Worm (Caenorhabditis elegans): ENCODE measurements around the gene M04D8.7.

M04D8.7 gene

DNA sequence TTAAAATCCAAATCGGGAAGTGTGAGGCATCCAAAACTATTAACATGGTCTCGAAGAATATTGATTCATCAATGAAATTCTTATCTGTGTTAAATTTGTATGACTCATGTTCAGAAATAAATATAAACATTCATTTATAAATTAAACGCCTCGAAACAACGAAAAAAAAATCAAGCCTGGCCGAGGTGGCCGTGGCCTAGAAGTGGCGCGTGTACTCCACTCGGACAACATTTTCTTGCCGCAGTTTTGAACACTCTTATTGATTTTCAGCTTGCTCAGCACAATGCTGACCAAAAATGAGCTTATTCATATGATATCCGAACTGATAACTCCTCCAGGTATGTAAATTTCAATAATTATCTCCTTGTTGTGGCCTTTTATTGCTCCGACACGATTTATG is 26.9 kb downstream of the M04D8.7 start, which contains the start of gene ekl-6 (continued):
- TF ChIP-seq lin-40 (tag; optimal IDR thresholded peaks at IDR 0.05), result no peak
- no peak for TF ChIP-seq tlf-1 (GFP tag; optimal IDR thresholded peaks at IDR 0.05)
- peak; percentile 89 for TF ChIP-seq ZK185.1 (tag; optimal IDR thresholded peaks at IDR 0.05; ENCODE audit: poor library complexity, severe bottlenecking)
- TF ChIP-seq T26A5.8 (tag; optimal IDR thresholded peaks at IDR 0.05), result no peak
- TF ChIP-seq nfya-1 (tag; optimal IDR thresholded peaks at IDR 0.05; ENCODE audit: borderline replicate concordance, insufficient read depth), result no peak
- TF ChIP-seq dpff-1 (tag; optimal IDR thresholded peaks at IDR 0.05), result no peak
- TF ChIP-seq akir-1 (GFP tag; optimal IDR thresholded peaks at IDR 0.05), result no peak
- no peak for TF ChIP-seq F39B2.1 (GFP tag; IDR thresholded peaks at IDR 0.05)
- 0 out of 2 replicates have a peak, but pooled peaks have one; percentile 29 for TF ChIP-seq bed-2 (GFP tag; IDR thresholded peaks at IDR 0.05)
- no peak for TF ChIP-seq ceh-79 (tag; optimal IDR thresholded peaks at IDR 0.05)
- no peak for TF ChIP-seq F49E8.2 (tag; optimal IDR thresholded peaks at IDR 0.05; ENCODE audit: insufficient read depth)
- no peak for TF ChIP-seq hsf-1 (GFP tag; IDR thresholded peaks at IDR 0.05)
- peak in 1 of 2 experiments; percentile 41 for TF ChIP-seq let-607 (tag; optimal IDR thresholded peaks at IDR 0.05)
- TF ChIP-seq K12H6.12 (tag; optimal IDR thresholded peaks at IDR 0.05), result peak; percentile 11
- no peak for TF ChIP-seq F57C9.4 (tag; optimal IDR thresholded peaks at IDR 0.05)
- no peak for TF ChIP-seq F33H1.4 (GFP tag; IDR thresholded peaks at IDR 0.05)
- no peak for TF ChIP-seq atf-7 (tag; optimal IDR thresholded peaks at IDR 0.05)
- no peak for TF ChIP-seq cebp-1 (GFP tag; IDR thresholded peaks at IDR 0.05)
- no peak for TF ChIP-seq cebp-1 (tag; optimal IDR thresholded peaks at IDR 0.05)
- TF ChIP-seq repo-1 (tag; optimal IDR thresholded peaks at IDR 0.05), result no peak
- peak; percentile 53; the same call in 1 of the 2 replicates for TF ChIP-seq madf-6 (GFP tag; IDR thresholded peaks at IDR 0.05)
- TF ChIP-seq unc-62 (GFP tag; optimal IDR thresholded peaks at IDR 0.05), result no peak

DNA sequence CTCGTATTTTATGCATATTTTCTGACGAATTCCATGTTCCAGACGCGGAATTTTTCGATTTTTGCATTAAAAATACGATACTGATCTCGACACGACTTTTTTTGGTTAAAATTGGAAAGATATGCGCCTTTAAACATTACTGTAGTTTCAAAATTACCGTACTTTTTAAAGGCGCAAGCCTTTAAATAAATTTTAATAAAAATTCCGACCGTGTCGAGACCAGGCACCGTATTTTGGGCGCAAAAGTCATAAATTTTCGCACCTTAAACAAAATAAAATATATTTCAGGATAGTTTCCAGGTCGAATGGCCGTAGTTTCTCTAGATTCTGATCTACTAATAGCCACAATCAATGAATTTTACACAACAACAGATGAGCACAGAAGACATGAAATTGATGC is 32.0 kb downstream of the M04D8.7 start, which contains the start of gene T16G12.6:
T16G12.6 (plus strand) TSS at position 301 of the 400 bp plus-strand sequence.
- TF ChIP-seq ccch-3 (GFP tag; optimal IDR thresholded peaks at IDR 0.05) (no peak), somi-1 (GFP tag; optimal IDR thresholded peaks at IDR 0.05) (no peak), aptf-2 (GFP tag; conservative IDR thresholded peaks at IDR 0.05) (no peak), unc-62 (GFP tag; optimal IDR thresholded peaks at IDR 0.05) (no peak), F57C9.4 (tag; optimal IDR thresholded peaks at IDR 0.05) (no peak), ceh-40 (GFP tag; IDR thresholded peaks at IDR 0.05) (no peak), egrh-3 (GFP tag; IDR thresholded peaks at IDR 0.05) (no peak), Y53G8AR.9 (GFP tag; conservative IDR thresholded peaks at IDR 0.05) (no peak), ztf-18 (tag; optimal IDR thresholded peaks at IDR 0.05) (no peak), tbx-9 (tag; optimal IDR thresholded peaks at IDR 0.05; ENCODE audit: borderline replicate concordance) (no peak), K11D2.4 (GFP tag; IDR thresholded peaks at IDR 0.05) (no peak), unc-130 (GFP tag; optimal IDR thresholded peaks at IDR 0.05) (no peak), ceh-58 (GFP tag; IDR thresholded peaks at IDR 0.05) (no peak), nhr-90 (tag; optimal IDR thresholded peaks at IDR 0.05) (no peak), nfyb-1 (GFP tag; IDR thresholded peaks at IDR 0.05) (no peak), bed-2 (GFP tag; IDR thresholded peaks at IDR 0.05) (no peak)

DNA sequence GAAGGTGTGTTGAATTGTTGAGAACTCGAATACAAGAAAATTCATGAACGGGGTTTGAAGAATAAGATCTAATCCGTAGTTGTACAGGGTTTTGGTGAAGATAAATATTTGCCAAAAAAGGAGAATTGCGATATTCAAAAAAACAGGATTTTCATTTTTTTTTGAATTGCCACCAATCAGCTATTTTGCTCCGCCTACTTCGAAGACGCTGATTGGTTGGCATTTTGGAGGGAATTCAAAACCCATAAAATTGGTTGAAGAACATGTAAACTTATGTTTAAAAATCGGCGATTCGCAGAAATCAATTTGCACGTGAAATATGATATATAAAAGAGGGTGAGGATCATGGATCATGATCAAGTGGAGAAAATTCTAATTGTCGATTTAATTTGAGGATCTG is 38.8 kb downstream of the M04D8.7 start:
- TF ChIP-seq Y53G8AR.9 (GFP tag; conservative IDR thresholded peaks at IDR 0.05), result no peak
- peak; percentile 30 for TF ChIP-seq him-1 (tag; optimal IDR thresholded peaks at IDR 0.05)
- no peak for TF ChIP-seq hmg-20 (GFP tag; IDR thresholded peaks at IDR 0.05)
- peak; percentile 86 for TF ChIP-seq nfyb-1 (GFP tag; IDR thresholded peaks at IDR 0.05)
